Worm (Caenorhabditis elegans) whole organism, L3 larva: ENCODE data around the gene srh-149.

Experiments
- aly-2 ChIP-seq: fragments of 150-350 bp; optimal IDR thresholded peaks from 2 replicates; lab custom pipeline; 2014; ENCODE audit warnings: missing biosample characterization, missing genetic modification characterization
- ama-1 ChIP-seq: fragments of 150-350 bp; optimal IDR thresholded peaks from 2 replicates; lab custom pipeline; 2018
- ceh-82 ChIP-seq: fragments of 150-350 bp; optimal IDR thresholded peaks from 2 replicates; lab custom pipeline; 2014; ENCODE audit warnings: missing biosample characterization, missing genetic modification characterization
- elt-1 ChIP-seq: fragments of 150-350 bp; optimal IDR thresholded peaks from 2 replicates; lab custom pipeline; 2014; ENCODE audit warnings: missing biosample characterization, missing genetic modification characterization
- elt-2 ChIP-seq: sonication (generic microtip); optimal IDR thresholded peaks from 2 replicates; lab custom pipeline; 2016; ENCODE audit warnings: missing genetic modification reagents, mild to moderate bottlenecking, missing genetic modification characterization, missing compliant biosample characterization
- elt-3 ChIP-seq, 3 experiments: fragments of 150-350 bp in 1 of 3; sonication (generic microtip) in 2 of 3; optimal IDR thresholded peaks; 2 replicates in 2 of 3; 4 replicates in 1 of 3; lab custom pipeline; 2014 to 2017; ENCODE audit warnings: missing biosample characterization in 3 of 3, missing genetic modification characterization in 3 of 3
- lin-15B ChIP-seq: fragments of 150-350 bp; optimal IDR thresholded peaks from 2 replicates; lab custom pipeline; 2014; ENCODE audit warnings: missing biosample characterization, missing genetic modification characterization
- lin-39 ChIP-seq: fragments of 150-350 bp; optimal IDR thresholded peaks from 2 replicates; lab custom pipeline; 2018; ENCODE audit warnings: missing biosample characterization, missing genetic modification reagents, missing genetic modification characterization
- mdl-1 ChIP-seq: fragments of 150-350 bp; optimal IDR thresholded peaks from 2 replicates; lab custom pipeline; 2014; ENCODE audit warnings: missing biosample characterization, missing genetic modification characterization
- nhr-11 ChIP-seq: fragments of 150-350 bp; optimal IDR thresholded peaks from 2 replicates; lab custom pipeline; 2014; ENCODE audit warnings: missing biosample characterization, missing genetic modification characterization
- pha-4 ChIP-seq: fragments of 150-350 bp; optimal IDR thresholded peaks from 2 replicates; lab custom pipeline; 2014; ENCODE audit warnings: missing biosample characterization, missing genetic modification reagents, missing genetic modification characterization
- pqm-1 ChIP-seq: fragments of 150-350 bp; optimal IDR thresholded peaks from 2 replicates; lab custom pipeline; 2017; ENCODE audit warnings: missing biosample characterization, missing genetic modification characterization, inconsistent platforms
- snpc-4 ChIP-seq: fragments of 150-350 bp; optimal IDR thresholded peaks from 2 replicates; lab custom pipeline; 2014; ENCODE audit warnings: missing biosample characterization, missing genetic modification characterization
- ztf-11 ChIP-seq: fragments of 150-350 bp; optimal IDR thresholded peaks from 2 replicates; lab custom pipeline; 2014; ENCODE audit warnings: missing biosample characterization, missing genetic modification characterization

DNA sequence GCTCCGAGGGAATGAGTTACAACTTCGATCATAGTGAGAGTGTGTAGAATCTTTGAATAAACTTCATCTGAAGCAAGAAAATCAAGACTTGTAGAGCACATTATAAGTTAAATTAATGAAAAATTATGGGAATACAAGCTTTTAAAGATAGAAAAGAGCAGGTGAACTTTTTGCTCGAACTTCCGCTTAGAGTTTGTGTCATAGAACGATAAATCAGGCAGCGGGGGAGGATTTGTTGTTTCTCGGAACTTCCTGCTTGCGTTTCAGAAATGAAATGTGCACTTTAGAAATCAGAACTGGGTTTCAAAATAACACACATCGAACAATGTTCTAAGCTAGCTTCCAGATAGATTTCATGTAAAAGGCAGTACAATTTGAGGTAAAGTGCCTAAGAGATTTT is at the start of gene srh-149:
- TF ChIP-seq snpc-4 (tag; lab: Kevin White, UChicago) = no peak
- no peak for TF ChIP-seq lin-15B (tag; lab: Kevin White, UChicago)
- TF ChIP-seq elt-3 (tag; optimal IDR thresholded peaks at IDR 0.05; lab: Kevin White, UChicago) = no peak
- no peak for TF ChIP-seq elt-1 (tag; lab: Kevin White, UChicago)
- no peak for TF ChIP-seq ceh-82 (tag; lab: Kevin White, UChicago)
- TF ChIP-seq elt-2 (tag; lab: Kevin White, UChicago) = no peak
- no peak for TF ChIP-seq mdl-1
- TF ChIP-seq pha-4 (tag; lab: Kevin White, UChicago) = no peak
- TF ChIP-seq ztf-11 (tag; lab: Kevin White, UChicago) = no peak
- TF ChIP-seq ama-1 = no peak
- no peak for TF ChIP-seq aly-2 (tag; lab: Kevin White, UChicago)
- no peak for TF ChIP-seq nhr-11 (tag; lab: Kevin White, UChicago)
- TF ChIP-seq pqm-1 (tag; lab: Kevin White, UChicago) = no peak
- no peak for TF ChIP-seq lin-39 (tag; lab: Kevin White, UChicago)
